Worm (Caenorhabditis elegans) whole organism, L4/young adult: ENCODE measurements around the gene F44B9.9.

Experiments
- W03F9.2 ChIP-seq: fragments of 150-350 bp; optimal IDR thresholded peaks from 2 replicates; lab custom pipeline; 2014; ENCODE audit warnings: missing biosample characterization, missing genetic modification characterization
- dao-5 ChIP-seq: sonication (generic microtip); optimal IDR thresholded peaks from 2 replicates; lab custom pipeline; 2016; ENCODE audit warnings: missing genotype, missing genetic modification characterization, moderate library complexity, missing compliant biosample characterization
- him-1 ChIP-seq: sonication (generic microtip); optimal IDR thresholded peaks from 2 replicates; lab custom pipeline; 2016; ENCODE audit warnings: missing genotype, missing genetic modification reagents, missing genetic modification characterization, missing compliant biosample characterization

ce11 chrIII:7997447-7998046, 33.3 kb downstream of the F44B9.9 start:
- TF ChIP-seq dao-5 (tag; lab: Kevin White, UChicago) (no peak), him-1 (tag; lab: Kevin White, UChicago) (no peak), W03F9.2 (tag; lab: Kevin White, UChicago) (no peak)
